Fruit fly (Drosophila melanogaster) whole organism, adult: Measurements from ENCODE around the gene fng.

Source experiments
- CG12768 ChIP-seq: fragments of 200-800 bp; sonication (Bioruptor generic); optimal IDR thresholded peaks from 2 replicates; lab custom pipeline; 2017; ENCODE audit warnings: missing biosample characterization, missing genetic modification characterization, mild to moderate bottlenecking, moderate library complexity, missing genetic modification reagents
- CG7045 ChIP-seq: fragments of 200-800 bp; sonication (Bioruptor generic); optimal IDR thresholded peaks from 2 replicates; lab custom pipeline; 2017; ENCODE audit warnings: missing biosample characterization, mild to moderate bottlenecking, missing genetic modification characterization
- Crg-1 ChIP-seq: fragments of 200-800 bp; sonication (Bioruptor generic); optimal IDR thresholded peaks from 2 replicates; lab custom pipeline; 2016; ENCODE audit warnings: missing biosample characterization, missing genetic modification characterization
- cic ChIP-seq: fragments of 200-800 bp; sonication (Bioruptor generic); optimal IDR thresholded peaks from 2 replicates; lab custom pipeline; 2017; ENCODE audit warnings: missing biosample characterization, mild to moderate bottlenecking, missing genetic modification characterization, moderate library complexity

DNA sequence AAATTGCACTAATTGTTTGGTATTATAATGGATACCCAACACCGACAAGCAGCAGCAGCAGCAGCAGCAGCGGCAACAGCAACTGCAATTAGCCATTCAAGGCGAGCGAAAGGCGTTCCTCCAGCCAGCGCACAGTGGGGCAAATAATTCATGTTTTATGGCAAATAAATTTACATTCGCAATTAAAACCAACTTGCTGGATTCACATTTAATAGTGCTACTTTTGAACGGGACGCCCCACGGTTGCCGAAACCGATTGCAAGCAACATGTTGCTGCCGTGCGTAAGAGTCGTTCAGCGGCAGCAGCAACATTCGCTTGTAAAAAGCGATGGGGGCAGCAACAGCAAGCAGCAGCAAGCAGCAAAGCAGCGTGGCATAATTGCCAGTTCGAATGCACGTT lies 15.6 kb downstream of the fng start:
- TF ChIP-seq CG7045 (GFP tag; lab: Kevin White, UChicago) (no peak), cic (no peak), CG12768 (no peak), Crg-1 (no peak)
